Worm (Caenorhabditis elegans): ENCODE data around the gene srj-55.

srj-55 gene

ce11 chrV:2871754-2872504 lies 14.2 kb upstream of the srj-55 start:
- TF ChIP-seq fos-1 (tag; optimal IDR thresholded peaks at IDR 0.05) (no peak), ceh-16 (tag; optimal IDR thresholded peaks at IDR 0.05) (no peak), nhr-77 (tag; optimal IDR thresholded peaks at IDR 0.05) (no peak), dmd-4 (tag; optimal IDR thresholded peaks at IDR 0.05) (no peak)

- TF ChIP-seq dmd-4 (tag; optimal IDR thresholded peaks at IDR 0.05), result no peak
- no peak for TF ChIP-seq ceh-16 (tag; optimal IDR thresholded peaks at IDR 0.05)
- no peak for TF ChIP-seq ama-1 (optimal IDR thresholded peaks at IDR 0.05)
- no peak for TF ChIP-seq alr-1 (tag; optimal IDR thresholded peaks at IDR 0.05)
- TF ChIP-seq lin-39 (tag; optimal IDR thresholded peaks at IDR 0.05), result no peak
- no peak for TF ChIP-seq C34F6.9 (tag; optimal IDR thresholded peaks at IDR 0.05)
- TF ChIP-seq unc-55 (GFP tag; optimal IDR thresholded peaks at IDR 0.05), result no peak
- TF ChIP-seq nhr-6 (tag; optimal IDR thresholded peaks at IDR 0.05), result no peak
- TF ChIP-seq nhr-129 (tag; optimal IDR thresholded peaks at IDR 0.05), result no peak
- TF ChIP-seq unc-39 (tag; optimal IDR thresholded peaks at IDR 0.05), result no peak
- TF ChIP-seq R02D3.7 (tag; optimal IDR thresholded peaks at IDR 0.05), result no peak
- no peak for TF ChIP-seq egl-27 (tag; optimal IDR thresholded peaks at IDR 0.05)
- no peak for TF ChIP-seq F13H6.1 (tag; optimal IDR thresholded peaks at IDR 0.05)
- TF ChIP-seq ZK546.5 (tag; optimal IDR thresholded peaks at IDR 0.05), result no peak
- no peak for TF ChIP-seq nhr-10 (tag; optimal IDR thresholded peaks at IDR 0.05)
- TF ChIP-seq peb-1 (tag; optimal IDR thresholded peaks at IDR 0.05), result no peak
- TF ChIP-seq ceh-82 (tag; optimal IDR thresholded peaks at IDR 0.05), result no peak
- no peak for TF ChIP-seq mdl-1 (tag; optimal IDR thresholded peaks at IDR 0.05)
These were observed 12.4 kb upstream of the srj-55 start, which contains the start of gene srh-243 for ce11 chrV:2870127-2870526. Gene srh-243, plus strand, starts transcription at chrV:2870427.

ce11 chrV:2869503-2869902 lies 11.8 kb upstream of the srj-55 start, which contains the start of gene srh-241:
Gene srh-241, minus strand, starts transcription at chrV:2869603.
- TF ChIP-seq nhr-11 (tag; optimal IDR thresholded peaks at IDR 0.05), result no peak
- TF ChIP-seq unc-62 (GFP tag; optimal IDR thresholded peaks at IDR 0.05), result no peak
- TF ChIP-seq nhr-21 (tag; optimal IDR thresholded peaks at IDR 0.05), result no peak
- TF ChIP-seq mbf-1 (tag; optimal IDR thresholded peaks at IDR 0.05), result no peak
- no peak for TF ChIP-seq zag-1 (tag; optimal IDR thresholded peaks at IDR 0.05)
- TF ChIP-seq C34F6.9 (tag; optimal IDR thresholded peaks at IDR 0.05), result no peak
- TF ChIP-seq ztf-1 (GFP tag; conservative IDR thresholded peaks at IDR 0.05), result no peak
- no peak for TF ChIP-seq R02D3.7 (tag; optimal IDR thresholded peaks at IDR 0.05)
- no peak for TF ChIP-seq F13H6.1 (tag; optimal IDR thresholded peaks at IDR 0.05)
- no peak for TF ChIP-seq nhr-25 (tag; optimal IDR thresholded peaks at IDR 0.05)

- TF ChIP-seq gmeb-1 (tag; optimal IDR thresholded peaks at IDR 0.05) (no peak), mab-5 (tag; optimal IDR thresholded peaks at IDR 0.05) (no peak), nhr-21 (tag; optimal IDR thresholded peaks at IDR 0.05) (no peak), nhr-10 (tag; optimal IDR thresholded peaks at IDR 0.05) (no peak), nhr-11 (tag; optimal IDR thresholded peaks at IDR 0.05) (no peak), elt-3 (tag; optimal IDR thresholded peaks at IDR 0.05) (no peak), ztf-11 (tag; optimal IDR thresholded peaks at IDR 0.05) (no peak), nhr-6 (tag; optimal IDR thresholded peaks at IDR 0.05) (no peak), elt-1 (tag; optimal IDR thresholded peaks at IDR 0.05) (no peak), crh-2 (tag; optimal IDR thresholded peaks at IDR 0.05) (no peak), zag-1 (tag; optimal IDR thresholded peaks at IDR 0.05) (no peak), lin-11 (tag; optimal IDR thresholded peaks at IDR 0.05) (no peak), ama-1 (optimal IDR thresholded peaks at IDR 0.05) (no peak), ZK546.5 (tag; optimal IDR thresholded peaks at IDR 0.05) (no peak), R02D3.7 (tag; optimal IDR thresholded peaks at IDR 0.05) (no peak), F13H6.1 (tag; optimal IDR thresholded peaks at IDR 0.05) (no peak), Y55F3AM.14 (GFP tag; optimal IDR thresholded peaks at IDR 0.05) (no peak), sma-3 (GFP tag; optimal IDR thresholded peaks at IDR 0.05) (no peak)
These were observed 7.2 kb upstream of the srj-55 start, which contains the start of gene srh-240 for ce11 chrV:2864899-2865298. Gene srh-240, plus strand, starts transcription at chrV:2865199.

- TF ChIP-seq C34F6.9 (tag; optimal IDR thresholded peaks at IDR 0.05) (no peak), unc-62 (GFP tag; optimal IDR thresholded peaks at IDR 0.05) (no peak), blmp-1 (tag; optimal IDR thresholded peaks at IDR 0.05; ENCODE audit: insufficient read depth) (no peak), ZK546.5 (tag; optimal IDR thresholded peaks at IDR 0.05) (no peak), mdl-1 (tag; optimal IDR thresholded peaks at IDR 0.05) (no peak), nhr-25 (tag; optimal IDR thresholded peaks at IDR 0.05) (no peak), alr-1 (tag; optimal IDR thresholded peaks at IDR 0.05) (no peak), snpc-4 (tag; optimal IDR thresholded peaks at IDR 0.05) (no peak), nhr-10 (tag; optimal IDR thresholded peaks at IDR 0.05) (no peak)
These were observed 5.3 kb upstream of the srj-55 start, which contains the start of gene srh-272 for ce11 chrV:2863033-2863432. Gene srh-272, plus strand, starts transcription at chrV:2863333.
